Fruit fly (Drosophila melanogaster): ENCODE results near the gene CG17350.

DNA sequence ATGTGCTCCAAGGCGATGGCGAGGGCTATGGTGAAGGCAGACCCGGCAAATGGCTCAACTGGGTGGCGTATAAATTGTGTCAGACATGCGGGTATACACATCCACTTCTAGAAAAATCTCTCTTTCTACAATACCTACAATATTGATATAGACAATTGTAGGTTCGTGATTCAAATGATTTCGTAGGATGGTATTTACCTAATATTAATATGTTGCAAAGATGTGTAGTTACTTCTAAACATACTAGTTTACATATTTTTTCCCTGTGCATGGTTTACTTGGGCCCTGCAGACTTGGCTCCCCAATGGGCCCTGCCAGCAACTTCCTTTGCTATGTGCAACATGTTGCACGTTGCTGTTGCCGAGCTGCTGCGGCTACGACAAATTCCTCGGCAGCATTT, 38.7 kb upstream of the CG17350 start:
- TF ChIP-seq Myc (optimal IDR thresholded peaks at IDR 0.05) (no peak), Sin3A (optimal IDR thresholded peaks at IDR 0.05) (no peak), ttk (optimal IDR thresholded peaks at IDR 0.05) (no peak), psq (optimal IDR thresholded peaks at IDR 0.05) (no peak), h (optimal IDR thresholded peaks at IDR 0.05) (no peak), insv (optimal IDR thresholded peaks at IDR 0.05) (no peak)

Measured in Kc167 (cell line).